Fruit fly (Drosophila melanogaster) whole organism: ENCODE data around the gene Mettl14.

Experiments used
- Dll ChIP-seq: fragments of >200 bp; optimal IDR thresholded peaks from 2 replicates; lab custom pipeline; 2017
- pan ChIP-seq: fragments of >200 bp; optimal IDR thresholded peaks from 2 replicates; lab custom pipeline; 2017
- psq ChIP-seq: fragments of >200 bp; optimal IDR thresholded peaks from 2 replicates; lab custom pipeline; 2017
- usp ChIP-seq: fragments of >200 bp; optimal IDR thresholded peaks from 2 replicates; lab custom pipeline; 2017; ENCODE audit warnings: missing biosample characterization, missing genetic modification characterization, mixed read lengths

DNA sequence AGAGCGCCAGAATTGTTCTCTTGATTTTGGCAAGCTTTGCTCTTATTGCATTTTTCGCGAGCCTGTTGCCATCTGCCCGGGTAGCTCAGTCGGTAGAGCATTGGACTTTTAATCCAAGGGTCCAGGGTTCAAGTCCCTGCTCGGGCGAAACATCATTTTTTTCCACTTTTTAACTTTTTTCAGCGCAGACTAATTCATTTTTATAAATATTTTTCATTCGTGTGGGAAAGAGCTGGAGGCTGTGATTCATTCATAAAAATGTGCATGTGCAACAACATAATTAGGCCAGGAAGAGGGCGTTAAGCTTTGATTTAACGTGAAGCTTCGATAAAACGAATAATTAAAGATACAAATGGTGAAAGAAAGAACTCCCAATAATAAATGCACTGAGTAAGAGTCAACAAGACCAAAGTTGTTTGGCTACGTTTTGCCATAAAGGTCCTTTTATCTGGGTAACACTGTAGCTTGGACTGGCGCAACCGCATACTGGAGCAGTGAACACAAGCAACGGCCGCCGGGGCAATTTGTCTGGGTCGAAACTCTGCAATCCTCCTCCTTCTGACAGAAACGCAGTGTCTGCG is 17.5 kb upstream of the Mettl14 start:
- TF ChIP-seq psq (lab: Kevin White, UChicago) (no peak), pan (lab: Kevin White, UChicago) (no peak), usp (no peak), Dll (no peak)
